Worm (Caenorhabditis elegans) whole organism, L2 larva: ENCODE measurements around the gene ttbk-3.

Source experiments
- C34F6.9 ChIP-seq: fragments of 150-350 bp; optimal IDR thresholded peaks from 2 replicates; lab custom pipeline; 2014; ENCODE audit warnings: missing biosample characterization, missing genetic modification characterization
- F13H6.1 ChIP-seq: sonication (generic microtip); optimal IDR thresholded peaks from 2 replicates; lab custom pipeline; 2016; ENCODE audit warnings: missing genetic modification characterization, missing compliant biosample characterization
- ZK546.5 ChIP-seq: sonication (generic microtip); optimal IDR thresholded peaks from 2 replicates; lab custom pipeline; 2017; ENCODE audit warnings: missing biosample characterization, missing genetic modification characterization
- alr-1 ChIP-seq: fragments of 150-350 bp; optimal IDR thresholded peaks from 2 replicates; lab custom pipeline; 2014; ENCODE audit warnings: missing biosample characterization, missing genetic modification characterization
- ama-1 ChIP-seq: fragments of 150-350 bp; optimal IDR thresholded peaks from 2 replicates; lab custom pipeline; 2018; ENCODE audit warnings: inconsistent platforms
- blmp-1 ChIP-seq: sonication (generic microtip); optimal IDR thresholded peaks from 2 replicates; lab custom pipeline; 2017; ENCODE audit warnings: missing genetic modification characterization, mild to moderate bottlenecking, missing compliant biosample characterization, antibody characterized with exemption, moderate library complexity; ENCODE audit not compliant: insufficient read depth
- ceh-16 ChIP-seq: fragments of 150-350 bp; optimal IDR thresholded peaks from 2 replicates; lab custom pipeline; 2014; ENCODE audit warnings: missing biosample characterization, missing genetic modification characterization
- ceh-82 ChIP-seq: fragments of 150-350 bp; optimal IDR thresholded peaks from 2 replicates; lab custom pipeline; 2014; ENCODE audit warnings: missing biosample characterization, missing genetic modification characterization
- crh-2 ChIP-seq: sonication (generic microtip); optimal IDR thresholded peaks from 2 replicates; lab custom pipeline; 2017; ENCODE audit warnings: missing biosample characterization, missing genetic modification characterization
- dmd-4 ChIP-seq: sonication (generic microtip); optimal IDR thresholded peaks from 2 replicates; lab custom pipeline; 2017; ENCODE audit warnings: missing biosample characterization, missing genetic modification characterization
- egl-27 ChIP-seq: sonication (generic microtip); optimal IDR thresholded peaks from 3 replicates; lab custom pipeline; 2017; ENCODE audit warnings: missing biosample characterization, missing genetic modification reagents, missing genetic modification characterization
- elt-3 ChIP-seq: sonication (generic microtip); optimal IDR thresholded peaks from 2 replicates; lab custom pipeline; 2017; ENCODE audit warnings: missing biosample characterization, missing genetic modification characterization
- fos-1 ChIP-seq: fragments of 150-350 bp; optimal IDR thresholded peaks from 2 replicates; lab custom pipeline; 2014; ENCODE audit warnings: missing biosample characterization, missing genetic modification characterization
- gmeb-1 ChIP-seq: fragments of 150-350 bp; optimal IDR thresholded peaks from 2 replicates; lab custom pipeline; 2014; ENCODE audit warnings: missing biosample characterization, missing genetic modification characterization
- lin-39 ChIP-seq: fragments of 150-350 bp; optimal IDR thresholded peaks from 2 replicates; lab custom pipeline; 2014; ENCODE audit warnings: missing biosample characterization, missing genetic modification reagents, missing genetic modification characterization
- lsy-2 ChIP-seq, 2 experiments: fragments of 150-350 bp in 1 of 2; sonication (generic microtip) in 1 of 2; optimal IDR thresholded peaks; 2 replicates each; lab custom pipeline; 2014 to 2017; ENCODE audit warnings: missing biosample characterization in 2 of 2, missing genetic modification characterization in 2 of 2
- mbf-1 ChIP-seq: sonication (generic microtip); optimal IDR thresholded peaks from 2 replicates; lab custom pipeline; 2017; ENCODE audit warnings: missing biosample characterization, missing genetic modification characterization
- mdl-1 ChIP-seq, 2 experiments: fragments of 150-350 bp in 1 of 2; sonication (generic microtip) in 1 of 2; optimal IDR thresholded peaks; 2 replicates each; lab custom pipeline; 2017; ENCODE audit warnings: missing biosample characterization in 2 of 2, missing genetic modification characterization in 2 of 2
- nhr-11 ChIP-seq: fragments of 150-350 bp; optimal IDR thresholded peaks from 2 replicates; lab custom pipeline; 2014; ENCODE audit warnings: missing biosample characterization, missing genetic modification characterization
- nhr-12 ChIP-seq: fragments of 150-350 bp; optimal IDR thresholded peaks from 2 replicates; lab custom pipeline; 2014; ENCODE audit warnings: missing biosample characterization, missing genetic modification characterization
- nhr-21 ChIP-seq: fragments of 150-350 bp; optimal IDR thresholded peaks from 2 replicates; lab custom pipeline; 2014; ENCODE audit warnings: missing biosample characterization, missing genetic modification characterization
- nhr-23 ChIP-seq: fragments of 150-350 bp; optimal IDR thresholded peaks from 2 replicates; lab custom pipeline; 2014; ENCODE audit warnings: missing biosample characterization, missing genetic modification reagents, missing genetic modification characterization
- nhr-237 ChIP-seq: fragments of 150-350 bp; optimal IDR thresholded peaks from 2 replicates; lab custom pipeline; 2014; ENCODE audit warnings: missing biosample characterization, missing genetic modification characterization
- nhr-6 ChIP-seq: fragments of 150-350 bp; optimal IDR thresholded peaks from 2 replicates; lab custom pipeline; 2014; ENCODE audit warnings: missing biosample characterization, missing genetic modification characterization
- nhr-77 ChIP-seq: fragments of 150-350 bp; optimal IDR thresholded peaks from 2 replicates; lab custom pipeline; 2014; ENCODE audit warnings: missing biosample characterization, missing genetic modification characterization
- sem-4 ChIP-seq: fragments of 150-350 bp; optimal IDR thresholded peaks from 2 replicates; lab custom pipeline; 2014; ENCODE audit warnings: missing biosample characterization, missing genetic modification reagents, missing genetic modification characterization
- skn-1 ChIP-seq: sonication (generic microtip); optimal IDR thresholded peaks from 2 replicates; lab custom pipeline; 2017; ENCODE audit warnings: missing biosample characterization, missing genetic modification characterization
- sma-3 ChIP-seq: sonication (generic microtip); optimal IDR thresholded peaks from 2 replicates; lab custom pipeline; 2016; ENCODE audit warnings: missing genetic modification reagents, missing genetic modification characterization, missing compliant biosample characterization
- snpc-4 ChIP-seq: fragments of 150-350 bp; optimal IDR thresholded peaks from 2 replicates; lab custom pipeline; 2014; ENCODE audit warnings: missing biosample characterization, missing genetic modification characterization
- unc-39 ChIP-seq: fragments of 150-350 bp; optimal IDR thresholded peaks from 2 replicates; lab custom pipeline; 2014; ENCODE audit warnings: missing biosample characterization, missing genetic modification characterization
- unc-55 ChIP-seq: fragments of 150-350 bp; sonication (generic microtip); optimal IDR thresholded peaks from 3 replicates; lab custom pipeline; 2014; ENCODE audit warnings: missing biosample characterization, missing genetic modification reagents, missing genetic modification characterization
- zag-1 ChIP-seq: fragments of 150-350 bp; optimal IDR thresholded peaks from 2 replicates; lab custom pipeline; 2014; ENCODE audit warnings: missing biosample characterization, missing genetic modification characterization
- ztf-1 ChIP-seq: fragments of 200-800 bp; sonication (Bioruptor generic); conservative IDR thresholded peaks from 2 replicates; pipeline ENCODE4 v1.3.6; 2022; ENCODE audit warnings: missing genetic modification characterization, missing compliant biosample characterization
- ztf-11 ChIP-seq: sonication (generic microtip); optimal IDR thresholded peaks from 2 replicates; lab custom pipeline; 2017; ENCODE audit warnings: missing biosample characterization, missing genetic modification characterization
- ztf-4 ChIP-seq: fragments of 150-350 bp; optimal IDR thresholded peaks from 2 replicates; lab custom pipeline; 2014; ENCODE audit warnings: missing biosample characterization, missing genetic modification characterization

Gene ttbk-3

ce11 chrIV:9846574-9846973 lies 43.2 kb downstream of the ttbk-3 start, which contains the start of gene K07F5.6:
TSS of gene K07F5.6 (minus strand) at chrIV:9846674.
- TF ChIP-seq zag-1 (tag; lab: Kevin White, UChicago), result no peak
- TF ChIP-seq F13H6.1, result no peak
- TF ChIP-seq nhr-77 (tag; lab: Kevin White, UChicago), result no peak
- no peak for TF ChIP-seq C34F6.9
- TF ChIP-seq nhr-6 (tag; lab: Kevin White, UChicago), result no peak
- no peak for TF ChIP-seq egl-27 (tag; lab: Kevin White, UChicago)
- TF ChIP-seq mdl-1 (tag; optimal IDR thresholded peaks at IDR 0.05; lab: Kevin White, UChicago), result no peak
- no peak for TF ChIP-seq skn-1
- no peak for TF ChIP-seq ceh-16 (tag; lab: Kevin White, UChicago)
- TF ChIP-seq sem-4 (tag; lab: Kevin White, UChicago), result no peak
- TF ChIP-seq mbf-1 (tag; lab: Kevin White, UChicago), result no peak
- no peak for TF ChIP-seq snpc-4 (tag; lab: Kevin White, UChicago)
- no peak for TF ChIP-seq ama-1 (lab: Kevin White, UChicago)
- TF ChIP-seq crh-2, result no peak
- no peak for TF ChIP-seq ztf-4
- no peak for TF ChIP-seq blmp-1 (tag; lab: Kevin White, UChicago)
- no peak for TF ChIP-seq ZK546.5 (tag; lab: Kevin White, UChicago)
- no peak for TF ChIP-seq lin-39

- no peak for TF ChIP-seq zag-1 (tag; lab: Kevin White, UChicago)
- no peak for TF ChIP-seq nhr-21 (tag; lab: Kevin White, UChicago)
- TF ChIP-seq nhr-12 (tag; lab: Kevin White, UChicago), result no peak
- no peak for TF ChIP-seq ama-1 (lab: Kevin White, UChicago)
- TF ChIP-seq ztf-1 (GFP tag; lab: Robert Waterston, UW), result no peak
- TF ChIP-seq snpc-4 (tag; lab: Kevin White, UChicago), result no peak
- no peak for TF ChIP-seq lsy-2 (tag; optimal IDR thresholded peaks at IDR 0.05; lab: Kevin White, UChicago)
- no peak for TF ChIP-seq fos-1 (tag; lab: Kevin White, UChicago)
- TF ChIP-seq F13H6.1, result no peak
- no peak for TF ChIP-seq sem-4 (tag; lab: Kevin White, UChicago)
- no peak for TF ChIP-seq nhr-23 (tag; lab: Kevin White, UChicago)
- TF ChIP-seq ZK546.5 (tag; lab: Kevin White, UChicago), result no peak
- TF ChIP-seq skn-1, result no peak
- no peak for TF ChIP-seq elt-3 (tag; lab: Kevin White, UChicago)
- TF ChIP-seq sma-3 (GFP tag; lab: Kevin White, UChicago), result no peak
- no peak for TF ChIP-seq unc-55 (GFP tag; lab: Kevin White, UChicago)
These were observed 46.0 kb downstream of the ttbk-3 start, which contains the start of gene nspd-2 for ce11 chrIV:9843760-9844159. TSS of gene nspd-2 (plus strand) at chrIV:9844060.

- no peak for TF ChIP-seq unc-55 (GFP tag; lab: Kevin White, UChicago)
- no peak for TF ChIP-seq sma-3 (GFP tag; lab: Kevin White, UChicago)
- no peak for TF ChIP-seq ceh-16 (tag; lab: Kevin White, UChicago)
- no peak for TF ChIP-seq ZK546.5 (tag; lab: Kevin White, UChicago)
- TF ChIP-seq snpc-4 (tag; lab: Kevin White, UChicago), result no peak
- TF ChIP-seq skn-1, result no peak
- TF ChIP-seq nhr-21 (tag; lab: Kevin White, UChicago), result no peak
- TF ChIP-seq nhr-23 (tag; lab: Kevin White, UChicago), result no peak
- no peak for TF ChIP-seq nhr-77 (tag; lab: Kevin White, UChicago)
- TF ChIP-seq nhr-11, result no peak
These were observed 47.7 kb downstream of the ttbk-3 start, which contains the start of gene K07F5.17 for ce11 chrIV:9842071-9842470. TSS of gene K07F5.17 (plus strand) at chrIV:9842371.

ce11 chrIV:9840984-9841590 lies 48.7 kb downstream of the ttbk-3 start, which contains the start of the genes kin-24 and msp-56:
TSS of gene kin-24 (minus strand) at chrIV:9841084.
TSS of gene msp-56 (plus strand) at chrIV:9841540.
- TF ChIP-seq unc-55 (GFP tag; lab: Kevin White, UChicago), result no peak
- TF ChIP-seq gmeb-1 (tag; lab: Kevin White, UChicago), result no peak
- no peak for TF ChIP-seq mbf-1 (tag; lab: Kevin White, UChicago)
- TF ChIP-seq elt-3 (tag; lab: Kevin White, UChicago), result no peak
- TF ChIP-seq dmd-4 (tag; lab: Kevin White, UChicago), result no peak
- TF ChIP-seq mdl-1 (tag; optimal IDR thresholded peaks at IDR 0.05; lab: Kevin White, UChicago), result no peak
- no peak for TF ChIP-seq ceh-82 (tag; lab: Kevin White, UChicago)
- no peak for TF ChIP-seq alr-1 (tag; lab: Kevin White, UChicago)
- TF ChIP-seq fos-1 (tag; lab: Kevin White, UChicago), result no peak
- TF ChIP-seq nhr-21 (tag; lab: Kevin White, UChicago), result no peak
- TF ChIP-seq zag-1 (tag; lab: Kevin White, UChicago), result no peak
- TF ChIP-seq unc-39, result no peak
- TF ChIP-seq ztf-11 (tag; lab: Kevin White, UChicago), result no peak
- no peak for TF ChIP-seq crh-2
- TF ChIP-seq nhr-237 (tag; lab: Kevin White, UChicago), result no peak
